Fruit fly (Drosophila melanogaster): ENCODE results near the gene Axn.

DNA sequence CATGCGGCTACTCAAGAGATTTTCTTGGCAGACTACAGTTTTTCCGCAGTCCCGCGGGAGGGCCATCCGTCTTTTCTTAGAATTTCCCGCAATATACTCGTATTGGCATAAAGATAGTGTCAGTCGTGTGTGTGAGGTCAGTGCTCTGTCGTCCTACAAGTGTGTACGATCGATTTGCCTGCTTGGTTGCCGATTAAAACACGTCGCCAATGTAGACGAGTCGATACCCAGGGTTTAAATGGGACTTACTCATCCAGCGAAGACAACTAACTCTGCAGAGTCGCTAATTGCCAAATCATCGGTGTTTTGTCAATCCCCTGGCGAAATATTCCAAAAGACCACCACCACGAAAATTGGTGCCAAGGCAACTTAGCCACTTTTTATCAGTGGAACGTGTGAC lies 43.4 kb downstream of the Axn start:
- TF ChIP-seq CG8478 (optimal IDR thresholded peaks at IDR 0.05) (no peak), CTCF (optimal IDR thresholded peaks at IDR 0.05) (no peak)

Data from S2 (cell line).